Worm (Caenorhabditis elegans) whole organism, early embryonic: ENCODE results near the gene gck-2.

Source experiments
- aly-1 ChIP-seq: sonication (generic microtip); optimal IDR thresholded peaks from 2 replicates; lab custom pipeline; 2016; ENCODE audit warnings: missing genetic modification characterization, missing compliant biosample characterization
- ama-1 ChIP-seq: fragments of 150-350 bp; optimal IDR thresholded peaks from 2 replicates; lab custom pipeline; 2014
- flt-1 ChIP-seq: fragments of 200-800 bp; sonication (Bioruptor generic); IDR thresholded peaks from 2 replicates; pipeline ENCODE4 v1.3.6; 2022; ENCODE audit warnings: missing genetic modification characterization, missing compliant biosample characterization
- hmbx-1 ChIP-seq: sonication (generic microtip); optimal IDR thresholded peaks from 2 replicates; lab custom pipeline; 2016; ENCODE audit warnings: mild to moderate bottlenecking, missing genetic modification characterization, missing compliant biosample characterization
- hmg-4 ChIP-seq: fragments of 200-800 bp; sonication (Bioruptor generic); optimal IDR thresholded peaks from 2 replicates; lab custom pipeline; 2018; ENCODE audit warnings: mild to moderate bottlenecking, missing genetic modification characterization, missing compliant biosample characterization
- pes-1 ChIP-seq: fragments of 200-800 bp; sonication (Bioruptor generic); IDR thresholded peaks from 2 replicates; pipeline ENCODE4 v1.3.6; 2022; ENCODE audit warnings: missing genetic modification reagents, missing genetic modification characterization, missing compliant biosample characterization
- scrt-1 ChIP-seq: fragments of 200-800 bp; sonication (Bioruptor generic); IDR thresholded peaks from 2 replicates; pipeline ENCODE4 v1.3.6; 2022; ENCODE audit warnings: missing genetic modification characterization, missing compliant biosample characterization
- tra-4 ChIP-seq: sonication (generic microtip); optimal IDR thresholded peaks from 2 replicates; lab custom pipeline; 2017; ENCODE audit warnings: missing genetic modification characterization, missing compliant biosample characterization

ce11 chrV:6831539-6831938, 39.1 kb upstream of the gck-2 start:
- TF ChIP-seq aly-1 (no peak), scrt-1 (GFP tag; lab: Robert Waterston, UW) (no peak), tra-4 (tag; lab: Kevin White, UChicago) (no peak), ama-1 (lab: Kevin White, UChicago) (no peak), hmg-4 (GFP tag; lab: Kevin White, UChicago) (no peak), pes-1 (GFP tag; lab: Robert Waterston, UW) (no peak), flt-1 (no peak), hmbx-1 (tag; lab: Kevin White, UChicago) (no peak)
